5 fruit fly cellular contexts compared by ENCODE assay signal in genomic region chr2L:18484382-18485050, dm6.
TF ChIP-seq lines count a peak whose summit lies in the region.

Gene CG10283, minus strand, starts transcription at chr2L:18484513.

- peak; percentile 64 for TF ChIP-seq CTCF in whole organism, embryonic (GFP tag; optimal IDR thresholded peaks at IDR 0.05; lab: Kevin White, UChicago)

TF ChIP-seq in whole organism, adult, 20 proteins besides CTCF, POLR2A, EP300 and RAD21 (continues in another document):
- no peak for TF ChIP-seq CG1620 (GFP tag; optimal IDR thresholded peaks at IDR 0.05; lab: Kevin White, UChicago)
- no peak for TF ChIP-seq CG7101 (tag; optimal IDR thresholded peaks at IDR 0.05; lab: Kevin White, UChicago)
- no peak for TF ChIP-seq CG5204 (GFP tag; optimal IDR thresholded peaks at IDR 0.05; lab: Kevin White, UChicago)
- TF ChIP-seq kay (GFP tag; lab: Kevin White, UChicago; ENCODE audit: borderline replicate concordance) = no peak
- no peak for TF ChIP-seq pad (GFP tag; optimal IDR thresholded peaks at IDR 0.05; lab: Kevin White, UChicago)
- TF ChIP-seq Crg-1 (GFP tag; optimal IDR thresholded peaks at IDR 0.05; lab: Kevin White, UChicago) = no peak
- TF ChIP-seq Mnt (GFP tag; optimal IDR thresholded peaks at IDR 0.05; lab: Kevin White, UChicago) = peak; percentile 57
- no peak for TF ChIP-seq Clk (GFP tag; optimal IDR thresholded peaks at IDR 0.05; lab: Kevin White, UChicago)
- no peak for TF ChIP-seq CG33017 (tag; optimal IDR thresholded peaks at IDR 0.05; lab: Kevin White, UChicago)
- peak; percentile 2 for TF ChIP-seq cic (GFP tag; optimal IDR thresholded peaks at IDR 0.05; lab: Kevin White, UChicago)
- no peak for TF ChIP-seq Hr96 (GFP tag; optimal IDR thresholded peaks at IDR 0.05; lab: Kevin White, UChicago)
- TF ChIP-seq CG11617 (GFP tag; optimal IDR thresholded peaks at IDR 0.05; lab: Kevin White, UChicago) = no peak
- TF ChIP-seq CG7045 (GFP tag; optimal IDR thresholded peaks at IDR 0.05; lab: Kevin White, UChicago) = no peak
- TF ChIP-seq toe (GFP tag; optimal IDR thresholded peaks at IDR 0.05; lab: Kevin White, UChicago) = no peak
- TF ChIP-seq CG14711 (tag; optimal IDR thresholded peaks at IDR 0.05; lab: Kevin White, UChicago) = no peak
- TF ChIP-seq ovo (GFP tag; optimal IDR thresholded peaks at IDR 0.05; lab: Kevin White, UChicago) = no peak
- TF ChIP-seq bab1 (GFP tag; optimal IDR thresholded peaks at IDR 0.05; lab: Kevin White, UChicago) = peak; percentile 60
- peak; percentile 37 for TF ChIP-seq CG12768 (GFP tag; optimal IDR thresholded peaks at IDR 0.05; lab: Kevin White, UChicago)
- TF ChIP-seq cnc (optimal IDR thresholded peaks at IDR 0.05; lab: Kevin White, UChicago) = no peak

TF ChIP-seq in whole organism, embryonic, 481 proteins besides CTCF, POLR2A, EP300 and RAD21 (continues in another document):
- TF ChIP-seq phol (tag; optimal IDR thresholded peaks at IDR 0.05; lab: Kevin White, UChicago) (peak; percentile 60), hth (optimal IDR thresholded peaks at IDR 0.05; lab: Kevin White, UChicago) (no peak), Med (GFP tag; lab: Kevin White, UChicago) (peak; percentile 75), nerfin-1 (tag; optimal IDR thresholded peaks at IDR 0.05; lab: Kevin White, UChicago) (no peak), cas (GFP tag; IDR thresholded peaks at IDR 0.05; lab: Robert Waterston, UW) (no peak), Chrac-16 (GFP tag; optimal IDR thresholded peaks at IDR 0.05; lab: Kevin White, UChicago) (peak; percentile 29), CG4424 (GFP tag; optimal IDR thresholded peaks at IDR 0.05; lab: Kevin White, UChicago) (peak; percentile 42), sisA (GFP tag; IDR thresholded peaks at IDR 0.05; lab: Robert Waterston, UW) (no peak), Dad (GFP tag; optimal IDR thresholded peaks at IDR 0.05; lab: Kevin White, UChicago) (no peak), CG7928 (GFP tag; optimal IDR thresholded peaks at IDR 0.05; lab: Kevin White, UChicago) (no peak), nmo (GFP tag; optimal IDR thresholded peaks at IDR 0.05; lab: Kevin White, UChicago) (peak; percentile 55), CG10979 (tag; optimal IDR thresholded peaks at IDR 0.05; lab: Kevin White, UChicago) (peak; percentile 36), pum (GFP tag; optimal IDR thresholded peaks at IDR 0.05; lab: Kevin White, UChicago) (no peak), CG34422 (GFP tag; IDR thresholded peaks at IDR 0.05; lab: Robert Waterston, UW) (peak; percentile 51; the same call in 1 of the 3 replicates), Atf6 (GFP tag; IDR thresholded peaks at IDR 0.05; lab: Robert Waterston, UW) (no peak), CG4730 (GFP tag; IDR thresholded peaks at IDR 0.05; lab: Robert Waterston, UW) (no peak), CG17186 (GFP tag; optimal IDR thresholded peaks at IDR 0.05; lab: Kevin White, UChicago) (peak; percentile 98), stc (GFP tag; IDR thresholded peaks at IDR 0.05; lab: Robert Waterston, UW) (peak; percentile 23; the same call in 1 of the 2 replicates), CG14014 (GFP tag; IDR thresholded peaks at IDR 0.05; lab: Robert Waterston, UW) (peak; percentile 43; the same call in 1 of the 2 replicates)

TF ChIP-seq in whole organism, prepupa, 60 proteins besides CTCF, POLR2A, EP300 and RAD21 (continues in another document):
- TF ChIP-seq CG6854 (GFP tag; optimal IDR thresholded peaks at IDR 0.05; lab: Kevin White, UChicago) (peak; percentile 64), esn (GFP tag; optimal IDR thresholded peaks at IDR 0.05; lab: Kevin White, UChicago) (peak; percentile 22), Hr39 (GFP tag; optimal IDR thresholded peaks at IDR 0.05; lab: Kevin White, UChicago) (no peak), pdm3 (GFP tag; optimal IDR thresholded peaks at IDR 0.05; lab: Kevin White, UChicago) (no peak), CG3919 (GFP tag; optimal IDR thresholded peaks at IDR 0.05; lab: Kevin White, UChicago) (peak; percentile 34), Smox (GFP tag; optimal IDR thresholded peaks at IDR 0.05; lab: Kevin White, UChicago) (peak; percentile 51), fkh (GFP tag; optimal IDR thresholded peaks at IDR 0.05; lab: Kevin White, UChicago) (peak; percentile 15), CG31627 (GFP tag; optimal IDR thresholded peaks at IDR 0.05; lab: Kevin White, UChicago) (peak; percentile 16), CG7368 (GFP tag; optimal IDR thresholded peaks at IDR 0.05; lab: Kevin White, UChicago) (no peak), CG15336 (GFP tag; IDR thresholded peaks at IDR 0.05; lab: Robert Waterston, UW) (no peak), Ets96B (tag; optimal IDR thresholded peaks at IDR 0.05; lab: Kevin White, UChicago) (peak; percentile 36), Hr4 (GFP tag; optimal IDR thresholded peaks at IDR 0.05; lab: Kevin White, UChicago) (peak; percentile 4), CG6276 (GFP tag; optimal IDR thresholded peaks at IDR 0.05; lab: Kevin White, UChicago) (no peak), svp (GFP tag; lab: Kevin White, UChicago) (no peak), dsx (GFP tag; optimal IDR thresholded peaks at IDR 0.05; lab: Kevin White, UChicago; ENCODE audit: poor library complexity, severe bottlenecking) (peak; percentile 53), Lpt (GFP tag; optimal IDR thresholded peaks at IDR 0.05; lab: Kevin White, UChicago) (no peak), topi (GFP tag; optimal IDR thresholded peaks at IDR 0.05; lab: Kevin White, UChicago) (no peak), ss (GFP tag; optimal IDR thresholded peaks at IDR 0.05; lab: Kevin White, UChicago) (peak; percentile 6 to 43), salr (GFP tag; optimal IDR thresholded peaks at IDR 0.05; lab: Kevin White, UChicago) (peak in 1 of 2 experiments; percentile 40), Sox102F (GFP tag; optimal IDR thresholded peaks at IDR 0.05; lab: Kevin White, UChicago) (peak; percentile 30)

TF ChIP-seq in whole organism, pupa, 21 proteins besides CTCF, POLR2A, EP300 and RAD21:
- TF ChIP-seq CG13204 (GFP tag; optimal IDR thresholded peaks at IDR 0.05; lab: Kevin White, UChicago) (peak; percentile 39), CG8301 (tag; optimal IDR thresholded peaks at IDR 0.05; lab: Kevin White, UChicago) (peak; percentile 18), Ets98B (GFP tag; IDR thresholded peaks at IDR 0.05; lab: Robert Waterston, UW) (peak; percentile 28; the same call in 1 of the 2 replicates), CG17806 (tag; optimal IDR thresholded peaks at IDR 0.05; lab: Kevin White, UChicago) (peak; percentile 34), CG34367 (tag; optimal IDR thresholded peaks at IDR 0.05; lab: Kevin White, UChicago) (peak; percentile 5), CG10348 (GFP tag; IDR thresholded peaks at IDR 0.05; lab: Robert Waterston, UW) (no peak), gl (tag; optimal IDR thresholded peaks at IDR 0.05; lab: Kevin White, UChicago) (no peak), Snoo (tag; optimal IDR thresholded peaks at IDR 0.05; lab: Kevin White, UChicago) (no peak), CG15710 (tag; optimal IDR thresholded peaks at IDR 0.05; lab: Kevin White, UChicago) (peak; percentile 29), CG8159 (tag; optimal IDR thresholded peaks at IDR 0.05; lab: Kevin White, UChicago) (peak; percentile 49), CG4496 (GFP tag; IDR thresholded peaks at IDR 0.05; lab: Robert Waterston, UW) (no peak), Pif1B (GFP tag; optimal IDR thresholded peaks at IDR 0.05; lab: Kevin White, UChicago) (peak; percentile 41), CG9948 (tag; optimal IDR thresholded peaks at IDR 0.05; lab: Kevin White, UChicago) (peak; percentile 6), CG14655 (GFP tag; optimal IDR thresholded peaks at IDR 0.05; lab: Kevin White, UChicago) (no peak), rn (GFP tag; IDR thresholded peaks at IDR 0.05; lab: Robert Waterston, UW) (no peak), fd96Ca (GFP tag; IDR thresholded peaks at IDR 0.05; lab: Robert Waterston, UW) (no peak), EcR (GFP tag; optimal IDR thresholded peaks at IDR 0.05; lab: Kevin White, UChicago) (peak; percentile 16), Pif1A (GFP tag; optimal IDR thresholded peaks at IDR 0.05; lab: Kevin White, UChicago) (no peak), D1 (tag; optimal IDR thresholded peaks at IDR 0.05; lab: Kevin White, UChicago) (no peak), CG32121 (GFP tag; IDR thresholded peaks at IDR 0.05; lab: Robert Waterston, UW) (no peak), CG12605 (GFP tag; IDR thresholded peaks at IDR 0.05; lab: Robert Waterston, UW) (0 out of 2 replicates have a peak, but pooled peaks have one; percentile 17)

TF ChIP-seq in whole organism, wandering third instar larva, 38 proteins besides CTCF, POLR2A, EP300 and RAD21 (continues in another document):
- no peak for TF ChIP-seq N (GFP tag; optimal IDR thresholded peaks at IDR 0.05; lab: Kevin White, UChicago)
- no peak for TF ChIP-seq brk (GFP tag; optimal IDR thresholded peaks at IDR 0.05; lab: Kevin White, UChicago)
- no peak for TF ChIP-seq usp (GFP tag; optimal IDR thresholded peaks at IDR 0.05; lab: Kevin White, UChicago)
- peak; percentile 4 for TF ChIP-seq OdsH (GFP tag; optimal IDR thresholded peaks at IDR 0.05; lab: Kevin White, UChicago)
- TF ChIP-seq woc (GFP tag; optimal IDR thresholded peaks at IDR 0.05; lab: Kevin White, UChicago) = peak; percentile 30
- peak; percentile 12 for TF ChIP-seq sv (GFP tag; optimal IDR thresholded peaks at IDR 0.05; lab: Kevin White, UChicago)
- TF ChIP-seq sage (GFP tag; optimal IDR thresholded peaks at IDR 0.05; lab: Kevin White, UChicago) = no peak
- TF ChIP-seq pan (optimal IDR thresholded peaks at IDR 0.05; lab: Kevin White, UChicago) = no peak
- no peak for TF ChIP-seq tai (GFP tag; optimal IDR thresholded peaks at IDR 0.05; lab: Kevin White, UChicago)
- no peak for TF ChIP-seq dsf (GFP tag; optimal IDR thresholded peaks at IDR 0.05; lab: Kevin White, UChicago; ENCODE audit: borderline replicate concordance)
- TF ChIP-seq h (GFP tag; optimal IDR thresholded peaks at IDR 0.05; lab: Kevin White, UChicago) = peak; percentile 12
- no peak for TF ChIP-seq lola (GFP tag; optimal IDR thresholded peaks at IDR 0.05; lab: Kevin White, UChicago)
- peak; percentile 57 for TF ChIP-seq HLH106 (tag; optimal IDR thresholded peaks at IDR 0.05; lab: Kevin White, UChicago)
- peak; percentile 85 for TF ChIP-seq Hr83 (GFP tag; optimal IDR thresholded peaks at IDR 0.05; lab: Kevin White, UChicago; ENCODE audit: poor library complexity, severe bottlenecking)
- TF ChIP-seq Vsx2 (GFP tag; optimal IDR thresholded peaks at IDR 0.05; lab: Kevin White, UChicago; ENCODE audit: partially characterized antibody) = no peak
- no peak for TF ChIP-seq dmrt93B (GFP tag; optimal IDR thresholded peaks at IDR 0.05; lab: Kevin White, UChicago)
- peak in 1 of 2 experiments; percentile 24 for TF ChIP-seq foxo (GFP tag; optimal IDR thresholded peaks at IDR 0.05; lab: Kevin White, UChicago)
- TF ChIP-seq br (GFP tag; optimal IDR thresholded peaks at IDR 0.05; lab: Kevin White, UChicago) = no peak
- TF ChIP-seq jim (GFP tag; optimal IDR thresholded peaks at IDR 0.05; lab: Kevin White, UChicago) = no peak
- no peak for TF ChIP-seq fru (GFP tag; optimal IDR thresholded peaks at IDR 0.05; lab: Kevin White, UChicago)
- no peak for TF ChIP-seq CrebA (GFP tag; optimal IDR thresholded peaks at IDR 0.05; lab: Kevin White, UChicago; ENCODE audit: borderline replicate concordance)
- no peak for TF ChIP-seq rgr (GFP tag; optimal IDR thresholded peaks at IDR 0.05; lab: Kevin White, UChicago)
- no peak for TF ChIP-seq Mio (GFP tag; optimal IDR thresholded peaks at IDR 0.05; lab: Kevin White, UChicago)
- TF ChIP-seq Dfd (GFP tag; optimal IDR thresholded peaks at IDR 0.05; lab: Kevin White, UChicago) = no peak
